Fruit fly (Drosophila melanogaster): ENCODE results near the gene dUTPase.
A peak's percentile ranks its signal among the peaks of the same experiment; 100 is the strongest.

The dUTPase gene

DNA sequence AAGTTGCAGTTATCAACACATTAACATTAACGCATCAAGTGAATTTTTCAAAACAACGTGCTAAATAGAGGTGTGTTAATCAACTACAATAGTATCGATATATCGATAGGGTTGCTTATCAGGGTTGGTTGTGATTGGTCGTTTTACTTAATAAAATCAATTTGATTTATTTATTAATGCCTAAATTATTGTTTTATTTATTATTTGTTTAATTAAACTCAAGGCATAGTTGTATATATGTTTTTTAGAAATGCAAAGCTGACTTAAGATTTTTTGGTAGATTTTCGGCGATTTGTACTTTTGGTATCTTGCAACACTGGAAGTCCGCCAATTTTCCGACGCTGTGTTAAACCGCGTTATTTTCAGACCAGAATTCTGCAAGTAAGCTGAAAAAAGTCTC, at the start of gene dUTPase, which contains the start of gene Art8:
Gene dUTPase (plus strand): TSS at position 314 of the 400 bp plus-strand sequence.
Gene Art8 (minus strand): TSS at position 88 of the 400 bp plus-strand sequence.
- TF ChIP-seq noc (tag; optimal IDR thresholded peaks at IDR 0.05): peak; percentile 46

DNA sequence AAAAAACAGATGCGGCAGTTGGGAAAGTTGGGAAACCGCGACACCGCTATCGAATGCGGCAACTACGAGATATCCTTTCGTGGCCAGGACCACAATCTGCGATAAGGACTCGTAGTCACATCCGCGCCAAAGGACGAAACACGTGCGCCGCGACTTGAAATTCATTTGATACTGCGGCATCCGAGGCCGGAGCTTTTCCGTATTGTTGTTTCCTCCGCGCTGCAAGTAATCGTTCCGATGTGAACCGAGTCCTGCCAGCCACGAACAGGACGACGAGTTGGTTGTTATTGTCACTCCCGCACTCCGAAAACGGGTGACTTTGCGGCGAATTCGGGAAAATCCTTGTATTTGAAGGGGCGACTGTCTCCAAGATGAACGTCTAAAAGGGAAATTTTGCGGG, 47.1 kb upstream of the dUTPase start, which contains the start of gene dpr2:
Gene dpr2 (minus strand): TSS at position 175 of the 400 bp plus-strand sequence.
- TF ChIP-seq noc (tag; optimal IDR thresholded peaks at IDR 0.05): no peak

DNA sequence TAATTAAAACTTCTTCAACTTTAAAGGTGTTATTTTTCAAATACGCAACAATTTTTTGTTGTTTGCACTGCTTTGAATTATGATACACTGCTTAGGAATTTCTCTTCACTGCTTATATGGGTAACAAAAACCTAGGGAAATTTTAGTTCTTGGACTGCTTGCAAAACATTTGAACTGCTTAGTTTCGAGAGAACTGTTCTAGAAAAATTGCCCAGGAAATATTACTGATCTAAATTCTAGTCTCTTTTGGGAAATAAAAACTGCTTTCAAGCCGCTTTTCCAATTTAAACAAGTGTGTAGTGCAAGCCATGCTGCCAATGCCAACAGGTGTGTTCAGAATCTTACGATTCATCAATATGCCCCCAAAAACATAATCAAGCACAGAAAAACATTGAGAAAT, 46.6 kb upstream of the dUTPase start:
- TF ChIP-seq noc (tag; optimal IDR thresholded peaks at IDR 0.05): no peak

DNA sequence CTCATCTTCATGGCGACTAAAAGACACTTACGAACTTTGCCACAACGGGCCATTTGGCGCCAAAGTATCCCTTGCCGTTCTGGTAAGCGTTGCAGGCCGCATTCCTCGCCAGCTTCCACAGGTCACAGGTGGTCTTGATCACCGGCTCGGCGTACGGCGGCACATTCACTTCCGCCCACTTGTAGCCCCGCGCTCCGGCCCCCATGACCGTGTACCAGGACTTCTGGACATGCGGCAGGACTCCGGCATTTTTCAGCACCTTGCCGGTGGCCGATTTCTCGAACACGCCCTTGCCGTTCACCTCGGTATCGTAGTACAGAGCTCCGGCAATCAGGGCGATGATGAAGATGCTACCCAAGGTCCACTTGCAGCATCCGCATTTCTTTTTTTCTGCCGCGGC, 45.1 kb upstream of the dUTPase start:
- no peak for TF ChIP-seq noc (tag; optimal IDR thresholded peaks at IDR 0.05)

DNA sequence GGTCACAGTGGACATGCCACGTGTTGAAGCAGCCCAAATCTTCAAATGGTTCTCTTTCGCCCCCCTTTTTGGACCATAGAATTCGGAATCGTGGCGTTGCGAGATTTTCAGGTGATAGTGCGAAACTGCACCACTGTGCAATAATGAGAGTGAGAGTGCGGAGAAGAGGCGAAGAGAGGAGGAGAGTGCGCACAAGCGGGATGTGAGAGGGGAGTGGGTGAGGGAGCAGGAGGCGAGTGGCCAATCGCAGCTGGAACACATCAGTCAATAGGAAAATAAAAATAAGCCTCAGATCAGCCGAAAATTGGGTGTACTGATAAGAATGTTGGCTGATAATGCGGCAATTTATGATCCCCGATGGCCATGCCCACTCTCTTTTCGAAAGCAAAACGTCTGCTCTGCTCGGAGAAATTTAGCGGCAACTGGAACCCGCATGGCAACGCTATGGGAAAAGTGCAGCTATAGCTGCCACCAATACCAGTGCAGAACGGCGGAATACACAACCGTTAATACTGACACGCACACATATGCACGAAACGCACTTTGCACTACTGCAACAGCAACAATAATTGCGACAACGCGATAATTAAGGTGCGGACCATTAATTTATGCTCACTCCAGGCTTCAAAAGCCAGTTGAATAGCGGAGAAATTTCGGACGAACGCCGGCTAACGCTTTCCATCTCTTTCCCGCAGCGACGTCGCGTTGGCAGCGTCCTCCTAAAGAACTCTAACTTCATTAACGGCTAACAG, 43.7 kb upstream of the dUTPase start:
- TF ChIP-seq noc (tag; optimal IDR thresholded peaks at IDR 0.05): peak; percentile 74

DNA sequence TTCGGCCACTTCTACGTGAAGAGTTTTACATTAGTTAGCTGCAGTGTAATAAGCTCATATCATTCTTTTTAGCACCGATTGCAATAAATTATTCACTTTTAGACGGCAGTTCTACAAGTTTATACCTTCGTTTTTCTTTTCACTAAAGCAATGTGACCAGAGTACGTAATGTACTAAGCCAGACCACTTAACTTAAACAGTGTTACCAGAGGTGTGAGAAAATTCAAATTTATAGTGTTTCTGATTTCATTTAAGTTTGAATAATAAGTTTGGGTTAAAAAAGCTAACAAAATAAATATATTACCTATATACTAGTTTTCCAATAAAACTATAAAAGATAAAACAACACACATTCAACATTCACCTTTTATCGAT, 43.1 kb upstream of the dUTPase start:
- TF ChIP-seq noc (tag; optimal IDR thresholded peaks at IDR 0.05): no peak

DNA sequence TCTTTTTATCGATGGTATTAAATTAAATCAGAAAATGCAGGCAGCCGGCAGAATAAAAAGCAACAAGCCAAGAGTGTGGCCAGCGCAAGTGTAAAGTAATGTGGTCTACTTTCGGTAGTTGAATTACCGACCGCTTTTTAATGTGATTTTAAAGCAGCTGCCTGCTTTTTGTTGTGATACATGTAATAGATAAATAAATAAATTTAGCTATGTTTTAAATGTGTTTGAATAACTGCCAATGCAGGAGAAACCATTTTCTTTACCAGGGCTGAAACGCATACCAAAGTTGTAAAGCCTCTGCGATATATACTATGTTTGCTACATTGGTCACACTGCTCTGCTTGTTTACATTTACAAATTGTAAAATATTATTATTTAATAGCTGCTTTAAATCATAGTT, 41.0 kb upstream of the dUTPase start, which contains the start of the genes Tmem214 and YL-1:
Gene Tmem214 (minus strand): TSS at position 142 of the 400 bp plus-strand sequence.
Gene YL-1 (plus strand): TSS at position 310 of the 400 bp plus-strand sequence.
- peak; percentile 72 for TF ChIP-seq noc (tag; optimal IDR thresholded peaks at IDR 0.05)

DNA sequence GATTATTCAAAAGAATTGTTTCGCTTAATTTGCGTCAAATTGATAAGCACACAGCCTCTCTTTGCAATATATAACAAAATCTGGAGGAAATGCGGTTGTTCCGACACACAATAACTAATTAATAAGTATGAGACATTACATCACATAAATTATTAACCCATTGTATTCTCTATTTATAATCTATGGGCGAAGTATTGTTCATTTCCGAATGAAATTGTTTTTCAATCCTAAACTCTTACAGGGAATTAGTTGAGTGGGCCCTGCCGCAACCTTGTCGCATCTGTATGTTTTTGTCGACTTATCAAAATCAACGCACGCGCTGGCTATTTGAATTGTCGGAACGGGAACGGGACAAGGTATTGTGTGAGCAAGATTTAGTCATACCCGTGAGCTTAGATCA, 38.9 kb upstream of the dUTPase start, which contains the start of gene CG16743:
Gene CG16743 (plus strand): TSS at position 57 of the 400 bp plus-strand sequence.
- TF ChIP-seq noc (tag; optimal IDR thresholded peaks at IDR 0.05): peak; percentile 79

DNA sequence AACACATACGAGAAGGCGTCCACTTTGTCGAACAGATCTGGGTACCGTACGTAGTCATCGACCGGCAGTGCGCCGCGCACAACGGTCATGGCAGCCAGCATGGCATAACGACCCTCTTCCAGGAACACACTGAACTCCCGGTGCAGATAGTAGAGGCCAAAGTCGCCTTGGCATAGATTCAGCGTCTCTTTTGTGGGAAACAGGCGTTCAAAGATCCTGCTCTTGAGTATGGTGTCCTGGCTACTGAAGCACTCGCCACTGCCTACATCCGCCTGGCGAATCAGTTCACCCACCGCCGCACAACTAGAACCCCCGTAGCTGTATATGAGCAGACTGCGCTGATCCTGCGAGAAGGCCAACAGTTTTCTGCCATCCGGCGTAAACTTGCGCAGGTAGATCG, 36.5 kb upstream of the dUTPase start:
- no peak for TF ChIP-seq noc (tag; optimal IDR thresholded peaks at IDR 0.05)

DNA sequence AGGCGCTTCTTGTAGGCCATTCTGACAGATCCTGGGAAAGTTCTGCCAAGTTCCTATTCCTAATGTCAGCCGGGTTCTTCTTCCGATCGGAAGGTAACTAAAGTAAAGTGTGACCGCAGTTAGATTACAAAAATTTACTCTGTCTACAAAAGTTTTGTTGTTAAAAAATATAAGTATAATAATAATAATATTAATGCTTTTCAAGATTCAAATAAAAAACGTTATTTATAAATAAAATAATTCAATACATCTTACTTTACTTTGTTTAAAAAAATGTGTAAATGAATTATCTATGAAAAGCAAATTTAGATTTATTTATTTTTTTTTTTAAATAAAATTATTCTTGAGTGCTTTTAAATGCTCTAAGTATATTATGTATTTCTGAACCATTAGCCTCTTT, 35.9 kb upstream of the dUTPase start, which contains the start of gene abo:
Gene abo (minus strand): TSS at position 101 of the 400 bp plus-strand sequence.
- TF ChIP-seq noc (tag; optimal IDR thresholded peaks at IDR 0.05): no peak

DNA sequence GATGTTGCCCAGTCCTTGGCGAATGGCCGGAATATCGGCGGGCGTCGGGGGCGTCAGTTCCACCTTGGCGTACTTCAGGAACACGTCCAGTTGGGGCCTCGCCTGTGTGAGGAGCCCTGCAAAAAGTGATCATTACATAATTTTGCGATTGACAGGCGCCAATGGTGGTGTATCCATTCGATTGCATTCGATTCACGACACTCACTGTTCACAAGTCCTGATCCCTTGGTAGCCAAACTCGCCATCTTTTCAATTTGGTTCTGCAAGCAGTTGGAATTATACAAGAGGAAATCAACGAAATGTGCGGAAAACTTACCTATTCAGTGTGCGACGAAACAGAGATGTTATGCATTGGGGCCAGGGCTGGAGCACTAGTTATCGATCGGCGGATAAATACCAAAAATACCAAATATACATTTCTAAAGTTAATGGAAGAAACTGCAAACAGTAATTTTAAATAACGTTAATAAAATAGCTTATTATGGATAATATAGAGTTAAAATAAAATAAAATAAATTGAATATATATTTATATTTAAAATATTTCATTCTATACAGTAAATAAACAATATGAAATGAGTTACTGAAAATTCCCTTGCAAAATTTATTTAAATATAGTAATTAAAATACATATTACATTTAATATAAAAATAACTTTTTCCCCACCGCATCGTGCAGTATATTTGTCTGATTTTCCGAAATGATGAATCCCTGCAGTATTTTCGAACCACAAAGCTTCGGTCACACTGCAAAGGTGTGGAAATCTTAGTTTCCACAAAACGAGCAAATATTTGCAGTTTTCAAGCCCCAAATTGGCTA, 34.9 kb upstream of the dUTPase start, which contains the start of the genes ATPsynG and SCAR:
Gene ATPsynG (minus strand): TSS at position 354 of the 818 bp plus-strand sequence.
Gene SCAR (plus strand): TSS at position 727 of the 818 bp plus-strand sequence.
- TF ChIP-seq noc (tag; optimal IDR thresholded peaks at IDR 0.05): no peak

DNA sequence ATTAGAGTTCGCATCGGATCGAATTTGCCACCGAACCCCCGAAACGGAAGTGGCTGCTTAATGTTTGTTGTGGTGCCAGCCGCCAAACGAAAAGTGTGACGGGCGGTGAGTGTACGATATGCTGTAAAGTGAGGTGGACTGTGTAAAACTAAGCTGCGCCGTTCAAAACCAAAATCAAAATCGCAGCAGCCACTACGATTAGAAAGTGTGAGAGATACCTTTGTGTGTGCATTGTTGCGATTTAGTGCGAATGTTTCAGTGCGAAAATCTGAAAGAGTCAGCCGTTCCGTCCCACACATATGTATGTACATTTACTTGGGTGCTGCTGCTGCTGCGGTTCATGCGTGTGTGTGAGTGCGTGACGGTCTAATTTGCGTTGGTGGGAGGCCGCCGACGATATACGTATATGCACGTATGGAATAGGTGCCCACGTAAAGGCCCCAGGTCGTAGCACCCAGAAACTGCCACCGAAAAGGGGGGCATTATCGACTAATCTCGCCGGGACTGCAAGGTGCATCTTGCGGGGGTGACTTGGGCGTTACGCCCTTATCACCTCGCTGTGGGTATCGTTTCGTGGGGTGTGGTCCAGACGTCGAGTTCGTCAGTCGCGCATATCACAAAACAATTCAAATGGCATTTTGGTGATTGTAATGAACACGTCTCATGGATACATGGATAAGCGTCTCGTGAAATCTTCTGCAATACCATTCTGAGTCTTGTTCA, 34.1 kb upstream of the dUTPase start:
- no peak for TF ChIP-seq noc (tag; optimal IDR thresholded peaks at IDR 0.05)

DNA sequence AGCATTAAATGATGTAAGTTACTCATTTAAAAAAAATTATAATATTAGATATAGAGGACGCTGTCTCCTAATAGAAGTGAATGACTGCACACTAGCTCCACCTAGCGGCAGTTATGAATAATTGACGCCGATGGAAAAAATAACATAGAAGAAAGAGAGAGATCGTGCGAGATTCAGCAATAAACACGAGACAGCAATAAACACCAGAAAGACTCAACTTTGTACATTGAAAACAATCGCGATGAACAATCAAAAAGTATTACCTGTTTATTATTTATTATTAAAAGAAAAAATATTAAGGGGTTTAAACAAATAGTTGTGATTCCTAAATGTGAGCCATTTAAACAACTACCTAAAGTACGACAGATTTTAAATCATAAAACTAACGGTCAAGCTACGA, 25.0 kb upstream of the dUTPase start:
- TF ChIP-seq noc (tag; optimal IDR thresholded peaks at IDR 0.05): no peak

DNA sequence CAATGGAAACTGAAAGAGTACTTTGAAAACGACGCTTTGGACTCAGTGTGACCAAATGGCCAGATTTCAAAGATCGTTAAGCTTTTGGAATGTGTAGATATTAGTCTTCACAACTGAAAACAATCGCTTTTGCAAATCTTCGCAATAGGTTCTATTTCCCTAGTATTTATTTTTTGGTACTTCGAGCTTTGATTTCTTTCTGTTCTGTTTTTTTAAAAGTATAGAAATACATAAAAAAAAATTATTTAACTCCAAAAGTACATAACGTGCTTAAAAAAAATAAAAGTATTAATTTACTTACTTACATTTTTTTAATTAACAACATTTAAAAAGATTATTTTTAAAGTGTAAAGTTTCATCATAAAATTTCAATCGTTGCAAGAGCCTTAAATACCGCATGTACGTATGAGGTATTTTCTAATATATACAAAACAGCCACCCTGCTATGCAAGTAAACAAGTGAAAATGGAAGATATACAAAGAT, 23.7 kb upstream of the dUTPase start, which contains the start of the genes piwi and CG12253:
Gene piwi (minus strand): TSS at position 51 of the 484 bp plus-strand sequence.
Gene CG12253 (plus strand): TSS at position 437 of the 484 bp plus-strand sequence.
- no peak for TF ChIP-seq noc (tag; optimal IDR thresholded peaks at IDR 0.05)

DNA sequence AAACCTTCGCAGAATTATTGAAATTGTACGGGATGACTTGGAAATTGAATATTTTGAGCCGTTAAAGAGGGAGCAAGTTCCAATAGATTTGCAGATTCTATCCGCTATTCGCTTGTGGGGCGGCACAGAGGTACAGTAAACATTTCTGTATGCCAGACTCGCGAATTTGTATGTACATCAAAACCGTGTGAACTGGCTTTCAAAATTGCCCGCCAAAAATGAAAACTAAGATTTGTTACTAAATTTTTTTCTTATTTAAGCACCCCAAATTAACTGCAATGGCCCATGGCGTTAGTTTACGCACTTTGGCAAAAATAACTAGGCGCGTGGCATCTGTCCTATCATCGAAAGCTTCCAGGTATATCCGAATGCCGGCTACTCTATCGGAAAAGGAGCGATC, 23.1 kb upstream of the dUTPase start:
- no peak for TF ChIP-seq noc (tag; optimal IDR thresholded peaks at IDR 0.05)
